Worm (Caenorhabditis elegans) whole organism, dauer: ENCODE measurements around the gene oig-8.

Experiments used
- unc-62 ChIP-seq: sonication (generic microtip); optimal IDR thresholded peaks from 2 replicates; lab custom pipeline; 2017; ENCODE audit warnings: missing biosample characterization, missing genetic modification reagents, missing genetic modification characterization

The oig-8 gene

ce11 chrII:6649026-6649425 is at the start of gene oig-8:
Gene oig-8 (minus strand): TSS chrII:6649126.
- TF ChIP-seq unc-62 (GFP tag; lab: Kevin White, UChicago) = no peak

ce11 chrII:6695388-6695787 is 46.5 kb upstream of the oig-8 start, which contains the start of gene C18H9.5:
Gene C18H9.5 (minus strand): TSS chrII:6695566.
- no peak for TF ChIP-seq unc-62 (GFP tag; lab: Kevin White, UChicago)

- no peak for TF ChIP-seq unc-62 (GFP tag; lab: Kevin White, UChicago)
These were observed 40.2 kb upstream of the oig-8 start for ce11 chrII:6689088-6689487.

ce11 chrII:6685964-6686363 is 37.0 kb upstream of the oig-8 start:
- no peak for TF ChIP-seq unc-62 (GFP tag; lab: Kevin White, UChicago)

ce11 chrII:6683663-6684285 is 34.8 kb upstream of the oig-8 start, which contains the start of gene gyf-1:
Gene gyf-1 (plus strand): TSS chrII:6684235.
- TF ChIP-seq unc-62 (GFP tag; lab: Kevin White, UChicago) = no peak

- TF ChIP-seq unc-62 (GFP tag; lab: Kevin White, UChicago) = no peak
These were observed 34.0 kb upstream of the oig-8 start for ce11 chrII:6682918-6683317.

ce11 chrII:6681478-6681877 is 32.6 kb upstream of the oig-8 start:
- no peak for TF ChIP-seq unc-62 (GFP tag; lab: Kevin White, UChicago)

- no peak for TF ChIP-seq unc-62 (GFP tag; lab: Kevin White, UChicago)
These were observed 30.8 kb upstream of the oig-8 start, which contains the start of gene ift-74 for ce11 chrII:6679724-6680123. Gene ift-74 (plus strand): TSS chrII:6680024.

- no peak for TF ChIP-seq unc-62 (GFP tag; lab: Kevin White, UChicago)
These were observed 25.0 kb upstream of the oig-8 start, which contains the start of gene H43E16.1 for ce11 chrII:6673894-6674293. Gene H43E16.1 (plus strand): TSS chrII:6674268.

- TF ChIP-seq unc-62 (GFP tag; lab: Kevin White, UChicago) = no peak
These were observed 19.6 kb upstream of the oig-8 start for ce11 chrII:6668496-6668895.

ce11 chrII:6667534-6667933 is 18.6 kb upstream of the oig-8 start:
- no peak for TF ChIP-seq unc-62 (GFP tag; lab: Kevin White, UChicago)

- TF ChIP-seq unc-62 (GFP tag; lab: Kevin White, UChicago) = no peak
These were observed 17.7 kb upstream of the oig-8 start, which contains the start of gene T19D12.1 for ce11 chrII:6666598-6666997. Gene T19D12.1 (plus strand): TSS chrII:6666898.

ce11 chrII:6665908-6666307 is 17.0 kb upstream of the oig-8 start:
- no peak for TF ChIP-seq unc-62 (GFP tag; lab: Kevin White, UChicago)

ce11 chrII:6663799-6664198 is 14.9 kb upstream of the oig-8 start:
- no peak for TF ChIP-seq unc-62 (GFP tag; lab: Kevin White, UChicago)

ce11 chrII:6661211-6661610 is 12.3 kb upstream of the oig-8 start, which contains the start of gene T19D12.2:
Gene T19D12.2 (plus strand): TSS chrII:6661335.
- no peak for TF ChIP-seq unc-62 (GFP tag; lab: Kevin White, UChicago)

- TF ChIP-seq unc-62 (GFP tag; lab: Kevin White, UChicago) = no peak
These were observed 9.8 kb upstream of the oig-8 start, which contains the start of gene T19D12.10 for ce11 chrII:6658766-6659165. Gene T19D12.10 (minus strand): TSS chrII:6658866.

- no peak for TF ChIP-seq unc-62 (GFP tag; lab: Kevin White, UChicago)
These were observed 5.4 kb upstream of the oig-8 start, which contains the start of gene T19D12.9 for ce11 chrII:6654284-6654683. Gene T19D12.9 (minus strand): TSS chrII:6654384.
